Fruit fly (Drosophila melanogaster) whole organism, embryonic: ENCODE data around the gene CG31793.

Experiments
- Atf3 ChIP-seq: fragments of 200-800 bp; sonication (Bioruptor generic); optimal IDR thresholded peaks from 3 replicates; lab custom pipeline; 2016; ENCODE audit warnings: missing biosample characterization, missing genetic modification characterization
- B-H1 ChIP-seq: fragments of 200-800 bp; sonication (Bioruptor generic); IDR thresholded peaks from 3 replicates; pipeline ENCODE4 v1.3.6; 2022; ENCODE audit warnings: missing biosample characterization, missing genetic modification characterization
- CG10543 ChIP-seq: fragments of 200-800 bp; sonication (Bioruptor generic); optimal IDR thresholded peaks from 3 replicates; lab custom pipeline; 2017; ENCODE audit warnings: missing biosample characterization, mild to moderate bottlenecking, missing genetic modification characterization, moderate library complexity
- CG10959 ChIP-seq: fragments of 200-800 bp; sonication (Bioruptor generic); IDR thresholded peaks from 2 replicates; pipeline ENCODE4 v1.3.6; 2022; ENCODE audit warnings: missing biosample characterization, missing genetic modification characterization
- CG14667 ChIP-seq: fragments of 200-800 bp; sonication (Bioruptor generic); IDR thresholded peaks from 2 replicates; pipeline ENCODE4 v1.3.6; 2022; ENCODE audit warnings: missing biosample characterization, missing genetic modification characterization
- CG15269 ChIP-seq: fragments of 200-800 bp; sonication (Bioruptor generic); optimal IDR thresholded peaks from 2 replicates; lab custom pipeline; 2018; ENCODE audit warnings: missing biosample characterization, mild to moderate bottlenecking, missing genetic modification characterization, moderate library complexity
- CG1529 ChIP-seq: fragments of 200-800 bp; sonication (Bioruptor generic); optimal IDR thresholded peaks from 3 replicates; lab custom pipeline; 2018; ENCODE audit warnings: missing biosample characterization, missing genetic modification characterization
- CG17568 ChIP-seq: fragments of 200-800 bp; sonication (Bioruptor generic); optimal IDR thresholded peaks from 2 replicates; lab custom pipeline; 2018; ENCODE audit warnings: missing biosample characterization, mild to moderate bottlenecking, missing genetic modification characterization, moderate library complexity
- CG2678 ChIP-seq: fragments of 200-800 bp; sonication (Bioruptor generic); optimal IDR thresholded peaks from 3 replicates; lab custom pipeline; 2019; ENCODE audit warnings: missing biosample characterization, mild to moderate bottlenecking, missing genetic modification characterization, moderate library complexity
- CG3163 ChIP-seq: fragments of 200-800 bp; sonication (Bioruptor generic); optimal IDR thresholded peaks from 3 replicates; lab custom pipeline; 2016; ENCODE audit warnings: missing biosample characterization, missing genetic modification characterization
- CG32532 ChIP-seq: fragments of 200-800 bp; sonication (Bioruptor generic); IDR thresholded peaks from 2 replicates; pipeline ENCODE4 v1.3.6; 2022; ENCODE audit warnings: missing biosample characterization, missing genetic modification characterization
- CG3281 ChIP-seq: fragments of 200-800 bp; sonication (Bioruptor generic); optimal IDR thresholded peaks from 3 replicates; lab custom pipeline; 2017; ENCODE audit warnings: missing biosample characterization, mild to moderate bottlenecking, missing genetic modification characterization
- CG34376 ChIP-seq: fragments of 200-800 bp; sonication (Bioruptor generic); optimal IDR thresholded peaks from 2 replicates; lab custom pipeline; 2018; ENCODE audit warnings: missing biosample characterization, mild to moderate bottlenecking, missing genetic modification characterization
- CG34422 ChIP-seq: fragments of 200-800 bp; sonication (Bioruptor generic); IDR thresholded peaks from 3 replicates; pipeline ENCODE4 v1.3.6; 2022; ENCODE audit warnings: missing biosample characterization, missing genetic modification characterization
- CG6654 ChIP-seq: fragments of 200-800 bp; sonication (Bioruptor generic); optimal IDR thresholded peaks from 2 replicates; lab custom pipeline; 2017; ENCODE audit warnings: missing biosample characterization, mild to moderate bottlenecking, missing genetic modification characterization
- CG8281 ChIP-seq: fragments of 200-800 bp; sonication (Bioruptor generic); optimal IDR thresholded peaks from 2 replicates; lab custom pipeline; 2018; ENCODE audit warnings: missing biosample characterization, mild to moderate bottlenecking, missing genetic modification characterization, moderate library complexity
- CG8290 ChIP-seq, 3 experiments: fragments of 200-800 bp; sonication (Bioruptor generic); optimal IDR thresholded peaks; 2 replicates each; lab custom pipeline; 2016 to 2019; ENCODE audit warnings: missing biosample characterization in 3 of 3, missing genetic modification characterization in 3 of 3, mild to moderate bottlenecking in 2 of 3, moderate library complexity in 1 of 3
- CG8388 ChIP-seq: fragments of 200-800 bp; sonication (Bioruptor generic); optimal IDR thresholded peaks from 2 replicates; lab custom pipeline; 2019; ENCODE audit warnings: missing biosample characterization, mild to moderate bottlenecking, missing genetic modification characterization, moderate library complexity
- Dad ChIP-seq: fragments of 200-800 bp; sonication (Bioruptor generic); optimal IDR thresholded peaks from 3 replicates; lab custom pipeline; 2016; ENCODE audit warnings: missing biosample characterization, missing genetic modification characterization
- Dip2 ChIP-seq: fragments of 200-800 bp; sonication (Bioruptor generic); IDR thresholded peaks from 2 replicates; pipeline ENCODE4 v1.3.6; 2022; ENCODE audit warnings: missing biosample characterization, missing genetic modification characterization
- Gug ChIP-seq: fragments of 200-800 bp; sonication (Bioruptor generic); IDR thresholded peaks from 4 replicates; pipeline ENCODE4 v1.3.6; 2022; ENCODE audit warnings: missing biosample characterization, missing genetic modification characterization
- Mes4 ChIP-seq: fragments of 200-800 bp; sonication (Bioruptor generic); optimal IDR thresholded peaks from 2 replicates; lab custom pipeline; 2016; ENCODE audit warnings: missing biosample characterization, missing genetic modification characterization
- NfI ChIP-seq: fragments of 200-800 bp; sonication (Bioruptor generic); optimal IDR thresholded peaks from 3 replicates; lab custom pipeline; 2018; ENCODE audit warnings: missing biosample characterization, mild to moderate bottlenecking, missing genetic modification characterization, moderate library complexity
- PHDP ChIP-seq: fragments of 200-800 bp; sonication (Bioruptor generic); optimal IDR thresholded peaks from 3 replicates; lab custom pipeline; 2018; ENCODE audit warnings: missing biosample characterization, mild to moderate bottlenecking, missing genetic modification characterization, moderate library complexity
- Sry-β ChIP-seq: fragments of 200-800 bp; sonication (Bioruptor generic); optimal IDR thresholded peaks from 2 replicates; lab custom pipeline; 2018; ENCODE audit warnings: missing biosample characterization, mild to moderate bottlenecking, missing genetic modification characterization, moderate library complexity
- Taf1 ChIP-seq: fragments of 200-800 bp; sonication (Bioruptor generic); IDR thresholded peaks from 2 replicates; pipeline ENCODE4 v1.3.6; 2022; ENCODE audit warnings: missing biosample characterization, missing genetic modification characterization
- ab ChIP-seq: fragments of 200-800 bp; sonication (Bioruptor generic); optimal IDR thresholded peaks from 2 replicates; lab custom pipeline; 2016; ENCODE audit warnings: missing biosample characterization, missing genetic modification characterization
- amos ChIP-seq: fragments of 200-800 bp; sonication (Bioruptor generic); IDR thresholded peaks from 2 replicates; pipeline ENCODE4 v1.3.6; 2022; ENCODE audit warnings: missing biosample characterization, missing genetic modification characterization; ENCODE audit not compliant: partially characterized antibody
- dmrt11E ChIP-seq: fragments of 200-800 bp; sonication (Bioruptor generic); optimal IDR thresholded peaks from 3 replicates; lab custom pipeline; 2018; ENCODE audit warnings: missing biosample characterization, mild to moderate bottlenecking, missing genetic modification characterization, moderate library complexity
- dysf ChIP-seq: fragments of 200-800 bp; sonication (Bioruptor generic); IDR thresholded peaks from 3 replicates; pipeline ENCODE4 v1.3.6; 2022; ENCODE audit warnings: missing biosample characterization, missing genetic modification characterization
- exex ChIP-seq: fragments of 200-800 bp; sonication (Bioruptor generic); optimal IDR thresholded peaks from 4 replicates; lab custom pipeline; 2018; ENCODE audit warnings: missing biosample characterization, mild to moderate bottlenecking, missing genetic modification characterization, moderate library complexity
- fd102C ChIP-seq: fragments of 200-800 bp; sonication (Bioruptor generic); optimal IDR thresholded peaks from 2 replicates; lab custom pipeline; 2018; ENCODE audit warnings: missing biosample characterization, mild to moderate bottlenecking, missing genetic modification characterization, moderate library complexity
- gsb-n ChIP-seq: fragments of 200-800 bp; sonication (Bioruptor generic); optimal IDR thresholded peaks from 3 replicates; lab custom pipeline; 2018; ENCODE audit warnings: missing biosample characterization, mild to moderate bottlenecking, missing genetic modification characterization
- h ChIP-seq: fragments of >200 bp; optimal IDR thresholded peaks from 2 replicates; lab custom pipeline; 2017
- hb ChIP-seq: fragments of 200-800 bp; sonication (Bioruptor generic); IDR thresholded peaks from 3 replicates; pipeline ENCODE4 v1.3.6; 2022; ENCODE audit warnings: missing biosample characterization, missing genetic modification characterization; ENCODE audit not compliant: partially characterized antibody
- mam ChIP-seq: fragments of 200-800 bp; sonication (Bioruptor generic); optimal IDR thresholded peaks from 3 replicates; lab custom pipeline; 2016; ENCODE audit warnings: missing biosample characterization, missing genetic modification characterization
- mirr ChIP-seq: fragments of 200-800 bp; sonication (Bioruptor generic); optimal IDR thresholded peaks from 3 replicates; lab custom pipeline; 2018; ENCODE audit warnings: missing biosample characterization, mild to moderate bottlenecking, missing genetic modification characterization
- oc ChIP-seq: fragments of 200-800 bp; sonication (Bioruptor generic); optimal IDR thresholded peaks from 2 replicates; lab custom pipeline; 2018; ENCODE audit warnings: missing biosample characterization, mild to moderate bottlenecking, missing genetic modification characterization, moderate library complexity
- salm ChIP-seq: fragments of 200-800 bp; sonication (Bioruptor generic); optimal IDR thresholded peaks from 2 replicates; lab custom pipeline; 2018; ENCODE audit warnings: missing biosample characterization, mild to moderate bottlenecking, missing genetic modification characterization
- sd ChIP-seq: fragments of 200-800 bp; sonication (Bioruptor generic); optimal IDR thresholded peaks from 3 replicates; lab custom pipeline; 2018; ENCODE audit warnings: missing biosample characterization, mild to moderate bottlenecking, missing genetic modification characterization, moderate library complexity
- shn ChIP-seq: fragments of 200-800 bp; sonication (Bioruptor generic); optimal IDR thresholded peaks from 3 replicates; lab custom pipeline; 2016; ENCODE audit warnings: missing biosample characterization, missing genetic modification characterization
- slou ChIP-seq: fragments of 200-800 bp; sonication (Bioruptor generic); optimal IDR thresholded peaks from 3 replicates; lab custom pipeline; 2016; ENCODE audit warnings: missing biosample characterization, missing genetic modification characterization
- sob ChIP-seq: fragments of 200-800 bp; sonication (Bioruptor generic); IDR thresholded peaks from 2 replicates; pipeline ENCODE4 v1.3.6; 2022; ENCODE audit warnings: missing biosample characterization, missing genetic modification characterization
- vnd ChIP-seq: fragments of 200-800 bp; sonication (Bioruptor generic); IDR thresholded peaks from 3 replicates; pipeline ENCODE4 v1.3.6; 2022; ENCODE audit warnings: missing biosample characterization, missing genetic modification characterization; ENCODE audit not compliant: partially characterized antibody
- z ChIP-seq: fragments of 200-800 bp; sonication (Bioruptor generic); IDR thresholded peaks from 3 replicates; pipeline ENCODE4 v1.3.6; 2022; ENCODE audit warnings: missing biosample characterization, missing genetic modification characterization

The CG31793 gene

DNA sequence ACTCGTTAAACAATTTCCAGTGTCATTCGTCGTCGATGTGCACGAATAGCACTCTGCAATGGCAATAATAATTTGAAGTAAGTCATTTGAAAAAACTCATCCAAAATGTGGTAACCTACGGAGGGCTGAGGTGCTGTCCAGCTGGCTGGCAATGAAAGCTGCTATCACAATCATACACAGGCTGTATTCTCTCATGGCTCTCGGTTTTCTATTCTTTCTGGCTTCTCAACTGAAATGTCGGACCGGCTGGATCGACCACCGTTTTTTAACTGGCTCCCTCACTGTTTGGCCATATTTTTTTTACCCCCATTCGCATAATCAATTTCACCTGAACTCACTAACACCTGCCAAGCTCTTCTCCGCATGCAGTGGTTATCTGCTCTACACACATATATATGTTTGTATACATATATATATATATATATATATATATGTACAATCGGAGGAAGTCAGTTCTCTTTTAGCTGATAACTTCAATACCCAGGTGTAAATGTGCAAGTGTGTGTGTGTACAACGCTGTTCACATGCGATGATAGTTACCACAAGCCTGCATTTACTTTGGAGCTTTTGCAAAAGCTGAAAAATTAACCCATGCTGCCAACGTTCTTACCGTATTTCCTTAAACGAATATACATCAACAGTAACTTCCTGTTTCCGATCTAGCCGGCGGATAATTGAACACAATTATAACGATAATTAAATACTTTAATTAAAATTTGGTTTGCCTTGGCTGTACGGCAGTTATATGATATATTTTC is 7.3 kb upstream of the CG31793 start, which contains the start of gene CG10650 (continued):
- TF ChIP-seq CG1529 (GFP tag; lab: Kevin White, UChicago): no peak

dm6 chr2L:18997148-18997547 is 6.0 kb upstream of the CG31793 start, which contains the start of gene CG31792:
CG31792 (plus strand) TSS chr2L:18997448.
- TF ChIP-seq CG34376 (GFP tag; lab: Kevin White, UChicago): peak; percentile 12
- TF ChIP-seq CG2678 (tag; lab: Kevin White, UChicago): peak; percentile 3
- peak; percentile 48 for TF ChIP-seq exex
- TF ChIP-seq CG15269 (tag; lab: Kevin White, UChicago): peak; percentile 18
- TF ChIP-seq CG10543: no peak
- no peak for TF ChIP-seq CG3163
- TF ChIP-seq B-H1: no peak
- TF ChIP-seq sd (tag; lab: Kevin White, UChicago): peak; percentile 4

- TF ChIP-seq dysf (GFP tag; lab: Robert Waterston, UW): no peak
- no peak for TF ChIP-seq gsb-n (tag; lab: Kevin White, UChicago)
- TF ChIP-seq fd102C (GFP tag; lab: Kevin White, UChicago): no peak
- no peak for TF ChIP-seq CG34422 (GFP tag; lab: Robert Waterston, UW)
- no peak for TF ChIP-seq Atf3
- TF ChIP-seq shn (GFP tag; lab: Kevin White, UChicago): no peak
- TF ChIP-seq CG3281 (GFP tag; lab: Kevin White, UChicago): no peak
- TF ChIP-seq exex: peak; percentile 66
- peak; percentile 62 for TF ChIP-seq mirr (GFP tag; lab: Kevin White, UChicago)
- TF ChIP-seq Taf1: no peak
- TF ChIP-seq vnd (GFP tag; lab: Robert Waterston, UW): no peak
- TF ChIP-seq hb: no peak
- no peak for TF ChIP-seq NfI (GFP tag; lab: Kevin White, UChicago)
- TF ChIP-seq mam (GFP tag; lab: Kevin White, UChicago): no peak
- no peak for TF ChIP-seq Dip2 (GFP tag; lab: Robert Waterston, UW)
- TF ChIP-seq, all 482 proteins: peak for 2
These were observed 699 bp upstream of the CG31793 start for dm6 chr2L:19002468-19002867.

DNA sequence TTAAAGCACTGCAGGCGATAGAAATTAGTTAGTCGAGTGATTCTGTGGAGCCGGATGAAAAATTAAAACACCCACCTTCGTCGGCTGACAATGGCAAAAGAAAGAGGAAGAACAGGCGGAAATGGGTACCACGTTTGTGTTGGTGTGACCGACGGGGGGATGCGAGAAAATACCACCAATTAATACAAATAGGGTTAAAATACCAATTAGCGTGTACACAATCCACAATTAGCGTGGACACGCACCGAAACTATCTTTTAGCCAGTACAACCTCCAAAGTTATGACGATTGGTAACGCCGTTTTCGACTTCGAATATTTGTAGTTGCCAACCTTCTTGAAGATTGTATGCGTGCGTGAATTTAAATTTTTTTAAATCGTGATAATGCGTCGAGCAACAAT is 6.0 kb downstream of the CG31793 start, which contains the start of gene RpL30:
Gene RpL30 (minus strand): TSS at position 177 of the 400 bp plus-strand sequence.
- peak; percentile 79 for TF ChIP-seq dmrt11E (tag; lab: Kevin White, UChicago)
- peak; percentile 92 for TF ChIP-seq PHDP
- peak; percentile 92 for TF ChIP-seq salm (tag; lab: Kevin White, UChicago)
- peak; percentile 62; the same call in 1 of the 3 replicates for TF ChIP-seq B-H1
- TF ChIP-seq Gug (GFP tag; lab: Robert Waterston, UW): peak; percentile 49; the same call in 3 of the 4 replicates
- TF ChIP-seq ab (GFP tag; lab: Kevin White, UChicago): peak; percentile 35
- TF ChIP-seq sob (GFP tag; lab: Robert Waterston, UW): peak; percentile 93
- TF ChIP-seq CG10959 (GFP tag; lab: Robert Waterston, UW): peak; percentile 75
- TF ChIP-seq CG8281 (tag; lab: Kevin White, UChicago): peak; percentile 61
- peak; percentile 77 for TF ChIP-seq slou
- TF ChIP-seq h (lab: Kevin White, UChicago): no peak
- TF ChIP-seq amos (GFP tag; lab: Robert Waterston, UW): peak; percentile 69
- peak; percentile 93 for TF ChIP-seq CG32532 (GFP tag; lab: Robert Waterston, UW)
- peak; percentile 82 for TF ChIP-seq CG8388
- TF ChIP-seq CG14667: peak; percentile 54
- TF ChIP-seq Mes4 (GFP tag; lab: Kevin White, UChicago): peak; percentile 98
- TF ChIP-seq CG6654: peak; percentile 63
- TF ChIP-seq z (GFP tag; lab: Robert Waterston, UW): peak; percentile 71; the same call in 2 of the 3 replicates
- TF ChIP-seq CG17568: peak; percentile 91
- peak; percentile 61 for TF ChIP-seq Sry-β (GFP tag; lab: Kevin White, UChicago)
- TF ChIP-seq oc (tag; lab: Kevin White, UChicago): peak; percentile 75
- TF ChIP-seq CG8290 (GFP tag; optimal IDR thresholded peaks at IDR 0.05; lab: Kevin White, UChicago): peak; percentile 90
- TF ChIP-seq CG8290 (tag; optimal IDR thresholded peaks at IDR 0.05; lab: Kevin White, UChicago): peak; percentile 84 to 98
- TF ChIP-seq Dad (GFP tag; lab: Kevin White, UChicago): peak; percentile 93
